Worm (Caenorhabditis elegans): ENCODE measurements around the gene rme-6.

rme-6 gene

DNA sequence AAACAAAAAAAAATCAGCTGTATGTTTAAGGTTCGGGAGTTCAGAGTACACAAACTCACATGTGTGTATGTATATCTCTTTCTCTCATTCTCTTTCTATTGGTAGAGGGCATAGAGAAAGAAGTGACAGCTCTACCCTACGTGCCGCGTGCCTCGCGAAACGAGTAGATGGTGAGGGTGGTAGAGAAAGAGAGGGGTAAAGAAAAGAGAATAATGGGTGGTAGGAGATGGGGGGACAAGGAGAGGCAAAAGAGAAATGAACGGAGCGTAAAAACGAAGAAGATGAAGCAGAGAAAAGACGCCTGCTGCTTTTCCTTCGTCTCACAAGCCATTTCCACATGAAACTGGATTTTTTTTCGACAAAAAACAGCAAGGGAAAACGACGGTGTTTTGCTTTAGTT is 3.8 kb upstream of the rme-6 start:
- no peak for TF ChIP-seq unc-62 (GFP tag; optimal IDR thresholded peaks at IDR 0.05)

- TF ChIP-seq unc-62 (GFP tag; optimal IDR thresholded peaks at IDR 0.05): no peak
Observed at ce11 chrX:1094332-1094731, 2.6 kb upstream of the rme-6 start.

DNA sequence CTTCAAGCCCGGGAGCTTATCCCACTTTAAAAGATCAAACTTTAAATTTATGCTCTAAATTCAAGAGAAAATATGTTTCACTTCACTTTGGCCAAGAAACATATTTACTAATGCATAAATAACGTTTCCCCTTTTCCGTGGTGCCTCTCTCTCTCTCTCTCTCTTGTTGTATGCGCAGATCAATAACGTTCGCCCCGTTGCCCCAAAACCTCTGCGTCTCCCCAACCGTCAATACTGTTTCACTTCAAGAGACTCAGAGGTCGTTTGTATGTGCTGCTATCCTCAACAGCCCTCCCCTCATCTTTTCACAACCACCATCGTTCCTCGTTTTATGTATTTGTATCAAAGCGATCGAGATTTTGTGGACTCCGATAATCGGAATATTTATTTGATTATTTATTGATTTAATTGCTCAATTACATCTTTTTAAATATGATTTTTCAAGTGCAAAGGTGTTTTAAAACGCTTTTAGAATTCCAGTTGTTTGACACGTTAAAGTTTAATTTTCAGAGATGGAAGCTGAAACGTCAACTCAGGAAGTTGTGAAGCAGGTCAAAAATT is 6.8 kb downstream of the rme-6 start, which contains the start of gene ife-4:
Gene ife-4 (plus strand): TSS at position 511 of the 561 bp plus-strand sequence.
- no peak for TF ChIP-seq unc-62 (GFP tag; optimal IDR thresholded peaks at IDR 0.05)

DNA sequence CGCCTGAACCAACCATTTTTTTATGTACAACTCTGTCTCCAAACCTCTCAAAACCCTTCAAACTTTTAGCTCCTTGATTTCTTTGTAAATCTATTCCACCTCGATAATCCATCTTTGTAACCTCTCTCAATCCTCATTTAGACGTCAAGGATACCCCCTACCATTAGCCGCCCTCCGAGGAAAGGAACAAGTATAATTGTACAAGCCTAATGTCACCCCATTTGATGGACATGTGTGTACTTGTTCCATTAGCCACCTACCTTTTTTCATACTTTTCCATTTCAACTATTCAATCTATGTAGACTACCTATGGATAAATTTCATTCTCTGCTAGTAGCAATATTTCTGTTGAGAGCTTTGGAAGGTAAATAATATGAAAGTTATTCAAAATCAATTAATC is 10.8 kb downstream of the rme-6 start, which contains the start of gene C05D9.4:
Gene C05D9.4 (plus strand): TSS at position 301 of the 400 bp plus-strand sequence.
- no peak for TF ChIP-seq unc-62 (GFP tag; optimal IDR thresholded peaks at IDR 0.05)

- TF ChIP-seq unc-62 (GFP tag; optimal IDR thresholded peaks at IDR 0.05): no peak
Observed at ce11 chrX:1108874-1109273, 11.9 kb downstream of the rme-6 start.

- no peak for TF ChIP-seq unc-62 (GFP tag; optimal IDR thresholded peaks at IDR 0.05)
Observed at ce11 chrX:1110723-1111122, 13.8 kb downstream of the rme-6 start.

DNA sequence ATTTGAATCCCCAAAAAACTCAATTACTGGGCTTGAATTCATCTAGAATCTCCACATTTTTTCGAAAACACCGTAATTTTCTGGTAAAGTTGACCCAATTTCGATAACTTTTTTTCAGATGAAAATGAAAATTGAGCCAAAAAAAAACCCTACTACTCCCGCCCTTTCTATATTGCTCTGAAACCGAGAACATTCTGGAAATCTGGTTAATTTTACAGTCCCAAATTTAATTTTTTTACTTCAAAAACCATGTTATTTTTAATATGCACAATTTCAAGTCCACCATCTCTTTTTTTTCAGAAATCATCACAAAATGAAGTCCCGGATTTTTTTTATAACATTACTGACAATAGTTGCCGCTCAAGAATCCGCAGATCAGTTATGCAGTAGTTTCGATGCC is 14.7 kb downstream of the rme-6 start, which contains the start of gene C05D9.3:
Gene C05D9.3 (plus strand): TSS at position 301 of the 400 bp plus-strand sequence.
- no peak for TF ChIP-seq unc-62 (GFP tag; optimal IDR thresholded peaks at IDR 0.05)

- TF ChIP-seq unc-62 (GFP tag; optimal IDR thresholded peaks at IDR 0.05): no peak
Observed at ce11 chrX:1115207-1115606, 18.3 kb downstream of the rme-6 start.

ce11 chrX:1117252-1117651 is 20.3 kb downstream of the rme-6 start:
- no peak for TF ChIP-seq unc-62 (GFP tag; optimal IDR thresholded peaks at IDR 0.05)

DNA sequence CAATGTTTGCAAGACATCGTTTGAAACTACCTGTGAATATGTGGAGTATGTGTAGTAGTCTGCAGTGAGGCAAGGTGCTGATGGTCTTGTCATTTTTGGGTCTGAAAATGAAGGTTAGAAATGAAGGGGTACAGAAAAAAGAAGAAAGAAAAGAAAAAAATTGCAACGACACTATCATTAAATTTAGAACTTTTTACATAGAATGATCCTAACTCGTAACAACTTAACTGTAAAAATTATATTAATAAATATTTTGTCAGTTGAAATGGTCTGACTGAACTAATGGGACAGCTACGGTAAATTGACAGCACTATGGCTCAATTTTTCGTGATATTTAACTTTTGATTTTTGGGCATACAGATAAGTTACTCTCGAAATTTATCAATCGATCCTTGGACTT is 22.4 kb downstream of the rme-6 start, which contains the start of gene C05D9.7:
Gene C05D9.7 (minus strand): TSS at position 101 of the 400 bp plus-strand sequence.
- TF ChIP-seq unc-62 (GFP tag; optimal IDR thresholded peaks at IDR 0.05): no peak

ce11 chrX:1120326-1120725 is 23.4 kb downstream of the rme-6 start:
- TF ChIP-seq unc-62 (GFP tag; optimal IDR thresholded peaks at IDR 0.05): no peak

- TF ChIP-seq unc-62 (GFP tag; optimal IDR thresholded peaks at IDR 0.05): no peak
Observed at ce11 chrX:1121575-1121974, 24.6 kb downstream of the rme-6 start.

- no peak for TF ChIP-seq unc-62 (GFP tag; optimal IDR thresholded peaks at IDR 0.05)
Observed at ce11 chrX:1122198-1122597, 25.2 kb downstream of the rme-6 start.

DNA sequence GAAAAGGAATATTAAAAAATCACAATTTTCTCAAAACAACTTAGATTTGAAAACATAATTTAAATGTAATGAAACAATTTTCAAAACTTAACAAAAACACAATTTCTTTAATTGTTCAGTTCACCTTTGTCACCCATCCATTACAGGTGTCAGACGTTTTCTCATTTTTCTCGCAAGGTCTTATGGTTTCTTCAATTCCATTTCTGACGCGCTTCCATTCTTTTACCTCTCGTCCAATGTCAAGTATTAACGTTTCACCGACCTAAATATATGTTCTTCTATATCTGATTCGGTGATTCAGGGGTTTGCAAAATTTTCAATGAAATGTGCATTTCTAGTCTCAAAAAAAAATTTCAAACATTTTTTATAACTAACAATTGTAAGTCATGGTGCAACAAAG is 26.5 kb downstream of the rme-6 start:
- TF ChIP-seq unc-62 (GFP tag; optimal IDR thresholded peaks at IDR 0.05): no peak

DNA sequence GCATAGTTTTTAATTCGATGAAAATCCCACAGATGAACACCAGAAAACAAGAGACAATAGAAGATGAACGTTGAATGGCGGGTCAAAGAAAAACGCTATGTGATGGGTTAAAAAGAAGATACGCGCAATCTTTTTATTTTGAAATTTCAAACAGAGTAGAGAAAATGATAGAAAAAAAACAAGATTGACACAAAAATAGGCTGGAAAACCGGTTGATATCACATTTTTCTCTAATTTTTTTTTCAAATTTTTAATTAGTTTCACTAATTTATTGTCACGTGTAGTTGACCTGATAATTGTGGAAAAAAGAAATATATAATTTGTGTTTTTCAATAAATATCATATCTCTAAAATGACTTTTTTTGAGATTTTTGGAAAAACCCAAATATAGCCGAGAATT is 27.2 kb downstream of the rme-6 start, which contains the start of gene C05D9.9:
Gene C05D9.9 (minus strand): TSS at position 101 of the 400 bp plus-strand sequence.
- no peak for TF ChIP-seq unc-62 (GFP tag; optimal IDR thresholded peaks at IDR 0.05)

- no peak for TF ChIP-seq unc-62 (GFP tag; optimal IDR thresholded peaks at IDR 0.05)
Observed at ce11 chrX:1125426-1125825, 28.5 kb downstream of the rme-6 start, which contains the start of gene lmp-2. TSS of gene lmp-2 (plus strand) at chrX:1125615.

ce11 chrX:1126207-1126606 is 29.3 kb downstream of the rme-6 start:
- TF ChIP-seq unc-62 (GFP tag; optimal IDR thresholded peaks at IDR 0.05): no peak
